Worm (Caenorhabditis elegans) whole organism, mixed stage, embryonic: ENCODE measurements around the gene C44C10.10.

Source experiments
- ces-1 ChIP-seq: fragments of 150-350 bp; optimal IDR thresholded peaks from 2 replicates; lab custom pipeline; 2014; ENCODE audit warnings: missing biosample characterization, missing genetic modification reagents, missing genetic modification characterization
- nhr-76 ChIP-seq: sonication (generic microtip); optimal IDR thresholded peaks from 2 replicates; lab custom pipeline; 2017; ENCODE audit warnings: missing biosample characterization, missing genetic modification characterization
- tbx-8 ChIP-seq: fragments of 200-800 bp; sonication (Bioruptor generic); optimal IDR thresholded peaks from 2 replicates; lab custom pipeline; 2018; ENCODE audit warnings: mild to moderate bottlenecking, missing genetic modification characterization, moderate library complexity, missing compliant biosample characterization
- unc-39 ChIP-seq: fragments of 150-350 bp; optimal IDR thresholded peaks from 2 replicates; lab custom pipeline; 2014; ENCODE audit warnings: missing biosample characterization, missing genetic modification characterization
- ztf-11 ChIP-seq: fragments of 150-350 bp; optimal IDR thresholded peaks from 2 replicates; lab custom pipeline; 2014; ENCODE audit warnings: missing biosample characterization, missing genetic modification characterization

DNA sequence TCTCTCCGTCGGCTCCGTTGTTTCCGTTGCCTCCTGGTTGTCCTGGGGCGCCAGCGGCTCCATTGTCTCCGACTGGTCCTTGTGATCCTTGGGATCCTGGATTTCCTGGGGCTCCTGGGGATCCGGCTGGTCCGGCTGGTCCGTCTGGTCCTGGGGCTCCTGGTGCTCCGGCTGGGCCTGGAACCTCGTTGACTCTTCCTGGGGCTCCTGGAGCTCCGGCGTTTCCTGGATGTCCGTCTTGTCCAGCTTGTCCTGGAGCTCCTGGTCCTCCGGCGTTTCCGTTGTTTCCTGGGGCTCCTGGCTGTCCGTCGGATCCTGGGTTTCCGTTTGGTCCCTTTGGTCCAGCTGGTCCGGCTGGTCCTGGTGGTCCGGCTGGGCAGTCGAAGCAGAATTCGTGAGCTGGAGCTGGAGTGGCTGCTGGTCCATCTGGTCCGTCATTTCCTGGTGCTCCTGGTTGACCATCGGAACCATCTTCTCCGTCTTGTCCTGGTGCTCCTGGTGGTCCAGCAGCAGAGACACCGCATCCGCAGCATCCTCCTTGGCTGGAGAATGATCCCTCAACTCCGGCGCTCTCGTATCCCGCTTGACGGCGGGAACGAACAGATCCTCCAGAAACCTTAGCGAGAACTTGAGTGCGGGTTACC is 21.4 kb downstream of the C44C10.10 start:
- TF ChIP-seq ces-1, result no peak
- no peak for TF ChIP-seq tbx-8 (GFP tag; lab: Kevin White, UChicago)
- TF ChIP-seq ztf-11 (tag; lab: Kevin White, UChicago), result no peak
- TF ChIP-seq nhr-76 (tag; lab: Kevin White, UChicago), result no peak
- TF ChIP-seq unc-39 (tag; lab: Kevin White, UChicago), result no peak
